Worm (Caenorhabditis elegans): Measurements from ENCODE around the gene dnbp-1.

ce11 chrIV:13953974-13954373, 25.7 kb downstream of the dnbp-1 start:
- no peak for TF ChIP-seq ccch-3 (GFP tag; optimal IDR thresholded peaks at IDR 0.05)
- no peak for TF ChIP-seq ets-4 (GFP tag; optimal IDR thresholded peaks at IDR 0.05)
- no peak for TF ChIP-seq zim-3 (tag; optimal IDR thresholded peaks at IDR 0.05)
- TF ChIP-seq B0261.1 (tag; optimal IDR thresholded peaks at IDR 0.05), result no peak
- TF ChIP-seq ztf-22 (GFP tag; optimal IDR thresholded peaks at IDR 0.05), result no peak
- TF ChIP-seq D2030.7 (GFP tag; IDR thresholded peaks at IDR 0.05), result no peak
- TF ChIP-seq Y56A3A.18 (GFP tag; IDR thresholded peaks at IDR 0.05), result no peak
- no peak for TF ChIP-seq ekl-4 (GFP tag; IDR thresholded peaks at IDR 0.05)
- TF ChIP-seq bed-2 (GFP tag; IDR thresholded peaks at IDR 0.05), result no peak
- TF ChIP-seq lag-1 (GFP tag; IDR thresholded peaks at IDR 0.05), result no peak
- no peak for TF ChIP-seq lsl-1 (GFP tag; optimal IDR thresholded peaks at IDR 0.05)
- no peak for TF ChIP-seq tlf-1 (GFP tag; optimal IDR thresholded peaks at IDR 0.05)

Measured in whole organism, young adult.